Fruit fly (Drosophila melanogaster) whole organism, embryonic: ENCODE measurements around the gene Adgf-C.

Source experiments
- Adf1 ChIP-seq: fragments of 200-800 bp; sonication (Bioruptor generic); IDR thresholded peaks from 2 replicates; pipeline ENCODE4 v1.3.6; 2022; ENCODE audit warnings: missing biosample characterization, missing genetic modification characterization
- Bgb ChIP-seq: fragments of 200-800 bp; sonication (Bioruptor generic); IDR thresholded peaks from 2 replicates; pipeline ENCODE4 v1.3.6; 2022; ENCODE audit warnings: missing biosample characterization, missing genetic modification characterization; ENCODE audit not compliant: partially characterized antibody
- CG12071 ChIP-seq: fragments of 200-800 bp; sonication (Bioruptor generic); optimal IDR thresholded peaks from 3 replicates; lab custom pipeline; 2018; ENCODE audit warnings: missing biosample characterization, mild to moderate bottlenecking, missing genetic modification characterization
- CG12769 ChIP-seq: fragments of 200-800 bp; sonication (Bioruptor generic); optimal IDR thresholded peaks from 2 replicates; lab custom pipeline; 2019; ENCODE audit warnings: missing biosample characterization, mild to moderate bottlenecking, missing genetic modification characterization, moderate library complexity
- CG1529 ChIP-seq: fragments of 200-800 bp; sonication (Bioruptor generic); optimal IDR thresholded peaks from 3 replicates; lab custom pipeline; 2018; ENCODE audit warnings: missing biosample characterization, missing genetic modification characterization
- CG1603 ChIP-seq: fragments of 200-800 bp; sonication (Bioruptor generic); optimal IDR thresholded peaks from 2 replicates; lab custom pipeline; 2019; ENCODE audit warnings: missing biosample characterization, mild to moderate bottlenecking, missing genetic modification characterization, moderate library complexity
- CG17829 ChIP-seq: fragments of 200-800 bp; optimal IDR thresholded peaks from 2 replicates; lab custom pipeline; 2019; ENCODE audit warnings: missing biosample characterization, mild to moderate bottlenecking, missing genetic modification characterization, moderate library complexity
- CG18599 ChIP-seq: fragments of 200-800 bp; sonication (Bioruptor generic); optimal IDR thresholded peaks from 3 replicates; lab custom pipeline; 2017; ENCODE audit warnings: missing biosample characterization, missing genetic modification characterization, mild to moderate bottlenecking, moderate library complexity, missing genetic modification reagents
- CG2678 ChIP-seq: fragments of 200-800 bp; sonication (Bioruptor generic); optimal IDR thresholded peaks from 3 replicates; lab custom pipeline; 2019; ENCODE audit warnings: missing biosample characterization, mild to moderate bottlenecking, missing genetic modification characterization, moderate library complexity
- CG3163 ChIP-seq: fragments of 200-800 bp; sonication (Bioruptor generic); optimal IDR thresholded peaks from 3 replicates; lab custom pipeline; 2016; ENCODE audit warnings: missing biosample characterization, missing genetic modification characterization
- CG32767 ChIP-seq: fragments of 200-800 bp; sonication (Bioruptor generic); IDR thresholded peaks from 2 replicates; pipeline ENCODE4 v1.3.6; 2022; ENCODE audit warnings: missing biosample characterization, missing genetic modification characterization
- CG3407 ChIP-seq: fragments of 200-800 bp; sonication (Bioruptor generic); optimal IDR thresholded peaks from 2 replicates; lab custom pipeline; 2018; ENCODE audit warnings: missing biosample characterization, mild to moderate bottlenecking, missing genetic modification characterization
- CG34224 ChIP-seq: fragments of 200-800 bp; sonication (Bioruptor generic); IDR thresholded peaks from 3 replicates; pipeline ENCODE4 v1.3.6; 2022; ENCODE audit warnings: missing biosample characterization, missing genetic modification characterization; ENCODE audit not compliant: partially characterized antibody
- CG5245 ChIP-seq: fragments of 200-800 bp; sonication (Bioruptor generic); optimal IDR thresholded peaks from 3 replicates; lab custom pipeline; 2016; ENCODE audit warnings: missing biosample characterization, missing genetic modification characterization
- CG6791 ChIP-seq: fragments of 200-800 bp; sonication (Bioruptor generic); IDR thresholded peaks from 3 replicates; pipeline ENCODE4 v1.3.6; 2022; ENCODE audit warnings: missing biosample characterization, missing genetic modification characterization; ENCODE audit not compliant: partially characterized antibody
- CG7556 ChIP-seq: fragments of 200-800 bp; sonication (Bioruptor generic); optimal IDR thresholded peaks from 2 replicates; lab custom pipeline; 2017; ENCODE audit warnings: missing biosample characterization, mild to moderate bottlenecking, missing genetic modification characterization
- CG7963 ChIP-seq: fragments of 200-800 bp; sonication (Bioruptor generic); IDR thresholded peaks from 3 replicates; pipeline ENCODE4 v1.3.6; 2022; ENCODE audit warnings: missing biosample characterization, missing genetic modification characterization; ENCODE audit not compliant: partially characterized antibody
- CG8281 ChIP-seq: fragments of 200-800 bp; sonication (Bioruptor generic); optimal IDR thresholded peaks from 2 replicates; lab custom pipeline; 2018; ENCODE audit warnings: missing biosample characterization, mild to moderate bottlenecking, missing genetic modification characterization, moderate library complexity
- CG9876 ChIP-seq: fragments of 200-800 bp; sonication (Bioruptor generic); optimal IDR thresholded peaks from 2 replicates; lab custom pipeline; 2016; ENCODE audit warnings: missing biosample characterization, missing genetic modification characterization
- Dfd ChIP-seq, 2 experiments: fragments of >200 bp; optimal IDR thresholded peaks; 2 replicates each; lab custom pipeline; 2017; ENCODE audit warnings: missing biosample characterization in 2 of 2, missing genetic modification characterization in 2 of 2
- Hey ChIP-seq: fragments of 200-800 bp; sonication (Bioruptor generic); optimal IDR thresholded peaks from 3 replicates; lab custom pipeline; 2018; ENCODE audit warnings: missing biosample characterization, mild to moderate bottlenecking, missing genetic modification characterization
- HmgZ ChIP-seq: fragments of 200-800 bp; sonication (Bioruptor generic); optimal IDR thresholded peaks from 2 replicates; lab custom pipeline; 2018; ENCODE audit warnings: missing biosample characterization, mild to moderate bottlenecking, missing genetic modification characterization
- MTF-1 ChIP-seq: fragments of 200-800 bp; sonication (Bioruptor generic); optimal IDR thresholded peaks from 2 replicates; lab custom pipeline; 2018; ENCODE audit warnings: missing biosample characterization, mild to moderate bottlenecking, missing genetic modification characterization, borderline replicate concordance
- Mad ChIP-seq: fragments of 200-800 bp; sonication (Bioruptor generic); optimal IDR thresholded peaks from 2 replicates; lab custom pipeline; 2016; ENCODE audit warnings: missing biosample characterization, missing genetic modification characterization
- Optix ChIP-seq: fragments of 200-800 bp; sonication (Bioruptor generic); IDR thresholded peaks from 3 replicates; pipeline ENCODE4 v1.3.6; 2022; ENCODE audit warnings: missing biosample characterization, missing genetic modification characterization
- PHDP ChIP-seq: fragments of 200-800 bp; sonication (Bioruptor generic); optimal IDR thresholded peaks from 3 replicates; lab custom pipeline; 2018; ENCODE audit warnings: missing biosample characterization, mild to moderate bottlenecking, missing genetic modification characterization, moderate library complexity
- Scr ChIP-seq: fragments of 200-800 bp; sonication (Bioruptor generic); IDR thresholded peaks from 2 replicates; pipeline ENCODE4 v1.3.6; 2022; ENCODE audit warnings: missing biosample characterization, missing genetic modification characterization; ENCODE audit not compliant: partially characterized antibody
- Sry-β ChIP-seq: fragments of 200-800 bp; sonication (Bioruptor generic); optimal IDR thresholded peaks from 2 replicates; lab custom pipeline; 2018; ENCODE audit warnings: missing biosample characterization, mild to moderate bottlenecking, missing genetic modification characterization, moderate library complexity
- Stat92E ChIP-seq, 3 experiments: fragments of >200 bp in 2 of 3; fragments of 200-800 bp in 1 of 3; sonication (Bioruptor generic) in 1 of 3; optimal IDR thresholded peaks; 2 replicates each; lab custom pipeline; 2017 to 2019; ENCODE audit warnings: missing biosample characterization in 3 of 3, missing genetic modification characterization in 3 of 3, mild to moderate bottlenecking in 1 of 3, moderate library complexity in 1 of 3
- Xrp1 ChIP-seq: fragments of 200-800 bp; sonication (Bioruptor generic); IDR thresholded peaks from 2 replicates; pipeline ENCODE4 v1.3.6; 2022; ENCODE audit warnings: missing biosample characterization, missing genetic modification characterization
- amos ChIP-seq: fragments of 200-800 bp; sonication (Bioruptor generic); IDR thresholded peaks from 2 replicates; pipeline ENCODE4 v1.3.6; 2022; ENCODE audit warnings: missing biosample characterization, missing genetic modification characterization; ENCODE audit not compliant: partially characterized antibody
- ap ChIP-seq: fragments of 200-800 bp; sonication (Bioruptor generic); IDR thresholded peaks from 2 replicates; pipeline ENCODE4 v1.3.6; 2022; ENCODE audit warnings: missing biosample characterization, missing genetic modification characterization
- ato ChIP-seq: fragments of 200-800 bp; sonication (Bioruptor generic); IDR thresholded peaks from 2 replicates; pipeline ENCODE4 v1.3.6; 2022; ENCODE audit warnings: missing biosample characterization, missing genetic modification characterization; ENCODE audit not compliant: partially characterized antibody
- cg ChIP-seq: fragments of 200-800 bp; sonication (Bioruptor generic); optimal IDR thresholded peaks from 3 replicates; lab custom pipeline; 2019; ENCODE audit warnings: missing biosample characterization, mild to moderate bottlenecking, missing genetic modification characterization, moderate library complexity
- chinmo ChIP-seq: fragments of 200-800 bp; sonication (Bioruptor generic); IDR thresholded peaks from 4 replicates; pipeline ENCODE4 v1.3.6; 2022; ENCODE audit warnings: missing biosample characterization, missing genetic modification characterization; ENCODE audit not compliant: partially characterized antibody
- crol ChIP-seq: fragments of 200-800 bp; sonication (Bioruptor generic); IDR thresholded peaks from 2 replicates; pipeline ENCODE4 v1.3.6; 2022; ENCODE audit warnings: missing biosample characterization, missing genetic modification characterization
- dati ChIP-seq: fragments of 200-800 bp; sonication (Bioruptor generic); IDR thresholded peaks from 2 replicates; pipeline ENCODE4 v1.3.6; 2022; ENCODE audit warnings: missing biosample characterization, missing genetic modification characterization
- fd64A ChIP-seq: fragments of 200-800 bp; sonication (Bioruptor generic); optimal IDR thresholded peaks from 3 replicates; lab custom pipeline; 2018; ENCODE audit warnings: missing biosample characterization, mild to moderate bottlenecking, missing genetic modification characterization
- gsb-n ChIP-seq: fragments of 200-800 bp; sonication (Bioruptor generic); optimal IDR thresholded peaks from 3 replicates; lab custom pipeline; 2018; ENCODE audit warnings: missing biosample characterization, mild to moderate bottlenecking, missing genetic modification characterization
- gt ChIP-seq: fragments of 200-800 bp; sonication (Bioruptor generic); IDR thresholded peaks from 2 replicates; pipeline ENCODE4 v1.3.6; 2022; ENCODE audit warnings: missing biosample characterization, missing genetic modification characterization
- klu ChIP-seq: fragments of 200-800 bp; sonication (Bioruptor generic); IDR thresholded peaks from 2 replicates; pipeline ENCODE4 v1.3.6; 2022; ENCODE audit warnings: missing biosample characterization, missing genetic modification characterization
- mam ChIP-seq: fragments of 200-800 bp; sonication (Bioruptor generic); optimal IDR thresholded peaks from 3 replicates; lab custom pipeline; 2016; ENCODE audit warnings: missing biosample characterization, missing genetic modification characterization
- schlank ChIP-seq: fragments of 200-800 bp; sonication (Bioruptor generic); optimal IDR thresholded peaks from 2 replicates; lab custom pipeline; 2018; ENCODE audit warnings: missing biosample characterization, mild to moderate bottlenecking, missing genetic modification characterization
- sima ChIP-seq: fragments of 200-800 bp; sonication (Bioruptor generic); optimal IDR thresholded peaks from 2 replicates; lab custom pipeline; 2016; ENCODE audit warnings: missing biosample characterization, missing genetic modification characterization
- sisA ChIP-seq: fragments of 200-800 bp; sonication (Bioruptor generic); IDR thresholded peaks from 2 replicates; pipeline ENCODE4 v1.3.6; 2022; ENCODE audit warnings: missing biosample characterization, missing genetic modification characterization
- tin ChIP-seq: fragments of 200-800 bp; sonication (Bioruptor generic); optimal IDR thresholded peaks from 3 replicates; lab custom pipeline; 2016; ENCODE audit warnings: missing biosample characterization, missing genetic modification characterization
- usp ChIP-seq: fragments of >200 bp; optimal IDR thresholded peaks from 2 replicates; lab custom pipeline; 2017; ENCODE audit warnings: missing biosample characterization, missing genetic modification characterization
- wek ChIP-seq: fragments of 200-800 bp; sonication (Bioruptor generic); optimal IDR thresholded peaks from 3 replicates; lab custom pipeline; 2018; ENCODE audit warnings: missing biosample characterization, mild to moderate bottlenecking, missing genetic modification characterization, moderate library complexity

Adgf-C gene

DNA sequence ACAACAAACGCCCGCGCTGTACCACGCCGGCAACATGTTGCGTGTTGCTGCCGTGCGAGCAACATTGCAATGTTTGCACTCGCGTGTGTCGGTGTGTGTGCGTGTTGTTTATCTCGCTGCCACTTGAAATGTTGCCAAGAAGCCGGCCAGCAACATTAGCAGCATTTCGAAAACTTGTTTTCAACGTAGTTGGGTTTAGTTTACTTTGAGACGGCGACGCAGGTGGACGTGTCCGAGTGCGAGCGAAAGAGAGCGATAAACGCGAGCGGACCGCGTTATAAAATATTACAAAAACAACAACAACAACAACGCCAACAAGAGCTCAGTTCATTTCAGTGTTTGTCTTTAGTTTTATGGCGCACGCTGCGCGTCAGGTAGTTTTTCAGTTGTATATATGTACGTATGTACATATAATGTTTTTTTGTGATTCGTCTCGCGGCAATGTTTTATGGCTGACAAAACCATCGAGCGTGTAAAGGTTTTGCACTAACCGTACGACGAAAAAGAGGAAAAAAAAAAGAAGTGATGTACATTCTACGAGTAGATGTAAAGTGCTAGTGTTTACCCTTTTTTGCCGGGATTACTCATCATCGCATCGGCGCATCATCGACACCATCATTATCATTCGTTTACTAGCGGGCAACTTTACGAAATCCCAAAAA, 8.6 kb downstream of the Adgf-C start, which contains the start of gene kmr (continued):
- TF ChIP-seq CG5245 (GFP tag; lab: Kevin White, UChicago): no peak
- peak; percentile 39 for TF ChIP-seq CG1603
- TF ChIP-seq Stat92E (GFP tag; optimal IDR thresholded peaks at IDR 0.05; lab: Kevin White, UChicago): peak in 1 of 3 experiments; percentile 70
- TF ChIP-seq CG18599 (GFP tag; lab: Kevin White, UChicago): peak; percentile 48
- TF ChIP-seq gsb-n (tag; lab: Kevin White, UChicago): no peak
- no peak for TF ChIP-seq CG6791
- peak; percentile 3 for TF ChIP-seq CG9876 (GFP tag; lab: Kevin White, UChicago)
- TF ChIP-seq sisA (GFP tag; lab: Robert Waterston, UW): no peak
- 0 out of 3 replicates have a peak, but pooled peaks have one; percentile 22 for TF ChIP-seq CG7963
- no peak for TF ChIP-seq CG3407 (GFP tag; lab: Kevin White, UChicago)
- TF ChIP-seq CG2678 (tag; lab: Kevin White, UChicago): peak; percentile 23
- peak; percentile 67 for TF ChIP-seq Adf1 (GFP tag; lab: Robert Waterston, UW)
- no peak for TF ChIP-seq tin (GFP tag; lab: Kevin White, UChicago)
- no peak for TF ChIP-seq klu (GFP tag; lab: Robert Waterston, UW)
- no peak for TF ChIP-seq usp (GFP tag; lab: Kevin White, UChicago)
- TF ChIP-seq gt (GFP tag; lab: Robert Waterston, UW): no peak
- TF ChIP-seq dati (GFP tag; lab: Robert Waterston, UW): no peak
- no peak for TF ChIP-seq Optix (GFP tag; lab: Robert Waterston, UW)
- TF ChIP-seq CG17829 (tag; lab: Kevin White, UChicago): peak; percentile 41
- no peak; the same call in 1 of the 2 replicates for TF ChIP-seq Xrp1 (GFP tag; lab: Robert Waterston, UW)
- peak; percentile 9; the same call in 1 of the 2 replicates for TF ChIP-seq Scr (GFP tag; lab: Robert Waterston, UW)
- no peak for TF ChIP-seq CG1529 (GFP tag; lab: Kevin White, UChicago)
- no peak for TF ChIP-seq ap (GFP tag; lab: Robert Waterston, UW)
- peak; percentile 56; the same call in 1 of the 2 replicates for TF ChIP-seq Bgb
- TF ChIP-seq sima (GFP tag; lab: Kevin White, UChicago): no peak
- TF ChIP-seq CG3163 (GFP tag; lab: Kevin White, UChicago): peak; percentile 13
- peak; percentile 98 for TF ChIP-seq chinmo (GFP tag; lab: Robert Waterston, UW)
- TF ChIP-seq CG32767: no peak
- TF ChIP-seq amos (GFP tag; lab: Robert Waterston, UW): peak; percentile 43; the same call in 1 of the 2 replicates
- TF ChIP-seq CG8281 (tag; lab: Kevin White, UChicago): no peak
- TF ChIP-seq PHDP (tag; lab: Kevin White, UChicago): peak; percentile 41
- peak; percentile 47 for TF ChIP-seq HmgZ
- TF ChIP-seq mam (GFP tag; lab: Kevin White, UChicago): no peak
- TF ChIP-seq crol (GFP tag; lab: Robert Waterston, UW): no peak
- peak; percentile 13 for TF ChIP-seq Hey (tag; lab: Kevin White, UChicago)
- TF ChIP-seq MTF-1 (GFP tag; lab: Kevin White, UChicago): peak; percentile 26
- peak; percentile 29 for TF ChIP-seq Mad (GFP tag; lab: Kevin White, UChicago)
- peak; percentile 54 for TF ChIP-seq CG12769 (tag; lab: Kevin White, UChicago)
- TF ChIP-seq ato: peak; percentile 67; the same call in 1 of the 2 replicates
- TF ChIP-seq CG7556 (GFP tag; lab: Kevin White, UChicago): no peak
- no peak for TF ChIP-seq Sry-β
- peak; percentile 56; the same call in 2 of the 3 replicates for TF ChIP-seq CG34224 (GFP tag; lab: Robert Waterston, UW)
- peak; percentile 64 for TF ChIP-seq CG12071 (GFP tag; lab: Kevin White, UChicago)
- TF ChIP-seq schlank (tag; lab: Kevin White, UChicago): no peak
- peak; percentile 65 for TF ChIP-seq cg
- TF ChIP-seq fd64A (GFP tag; lab: Kevin White, UChicago): no peak
- TF ChIP-seq wek (GFP tag; lab: Kevin White, UChicago): peak; percentile 73
- TF ChIP-seq Dfd (GFP tag; optimal IDR thresholded peaks at IDR 0.05; lab: Kevin White, UChicago): no peak
